Worm (Caenorhabditis elegans) whole organism, L3 larva: ENCODE measurements around the gene ctsa-1.2.

ENCODE experiments used
- R02D3.7 ChIP-seq: fragments of 150-350 bp; optimal IDR thresholded peaks from 2 replicates; lab custom pipeline; 2014; ENCODE audit warnings: missing biosample characterization, missing genetic modification characterization
- ZK546.5 ChIP-seq: sonication (generic microtip); optimal IDR thresholded peaks from 2 replicates; lab custom pipeline; 2017; ENCODE audit warnings: missing biosample characterization, missing genetic modification characterization
- ama-1 ChIP-seq: fragments of 150-350 bp; optimal IDR thresholded peaks from 2 replicates; lab custom pipeline; 2018
- ceh-28 ChIP-seq: fragments of 150-350 bp; optimal IDR thresholded peaks from 2 replicates; lab custom pipeline; 2014; ENCODE audit warnings: missing biosample characterization, missing genetic modification reagents, missing genetic modification characterization
- ceh-82 ChIP-seq: fragments of 150-350 bp; optimal IDR thresholded peaks from 2 replicates; lab custom pipeline; 2014; ENCODE audit warnings: missing biosample characterization, missing genetic modification characterization
- daf-12 ChIP-seq: fragments of 150-350 bp; optimal IDR thresholded peaks from 2 replicates; lab custom pipeline; 2014; ENCODE audit warnings: missing biosample characterization, missing genetic modification reagents, missing genetic modification characterization
- egl-27 ChIP-seq: sonication (generic microtip); optimal IDR thresholded peaks from 4 replicates; lab custom pipeline; 2017; ENCODE audit warnings: missing biosample characterization, missing genetic modification reagents, missing genetic modification characterization
- elt-1 ChIP-seq: fragments of 150-350 bp; optimal IDR thresholded peaks from 2 replicates; lab custom pipeline; 2014; ENCODE audit warnings: missing biosample characterization, missing genetic modification characterization
- elt-2 ChIP-seq: sonication (generic microtip); optimal IDR thresholded peaks from 2 replicates; lab custom pipeline; 2016; ENCODE audit warnings: missing genetic modification reagents, mild to moderate bottlenecking, missing genetic modification characterization, missing compliant biosample characterization
- elt-3 ChIP-seq, 3 experiments: fragments of 150-350 bp in 1 of 3; sonication (generic microtip) in 2 of 3; optimal IDR thresholded peaks; 2 replicates in 2 of 3; 4 replicates in 1 of 3; lab custom pipeline; 2014 to 2017; ENCODE audit warnings: missing biosample characterization in 3 of 3, missing genetic modification characterization in 3 of 3
- eor-1 ChIP-seq, 2 experiments: fragments of 150-350 bp; optimal IDR thresholded peaks; 2 replicates each; lab custom pipeline; 2014 to 2018; ENCODE audit warnings: missing biosample characterization in 2 of 2, missing genetic modification characterization in 2 of 2
- fkh-10 ChIP-seq: sonication (generic microtip); optimal IDR thresholded peaks from 2 replicates; lab custom pipeline; 2017; ENCODE audit warnings: missing biosample characterization, missing genetic modification reagents, missing genetic modification characterization
- hmg-11 ChIP-seq: sonication (generic microtip); optimal IDR thresholded peaks from 2 replicates; lab custom pipeline; 2016; ENCODE audit warnings: missing genetic modification characterization, missing compliant biosample characterization
- lin-15B ChIP-seq: fragments of 150-350 bp; optimal IDR thresholded peaks from 2 replicates; lab custom pipeline; 2014; ENCODE audit warnings: missing biosample characterization, missing genetic modification characterization
- lin-39 ChIP-seq: fragments of 150-350 bp; optimal IDR thresholded peaks from 2 replicates; lab custom pipeline; 2018; ENCODE audit warnings: missing biosample characterization, missing genetic modification reagents, missing genetic modification characterization
- mdl-1 ChIP-seq: fragments of 150-350 bp; optimal IDR thresholded peaks from 2 replicates; lab custom pipeline; 2014; ENCODE audit warnings: missing biosample characterization, missing genetic modification characterization
- mml-1 ChIP-seq: fragments of 150-350 bp; sonication (generic microtip); optimal IDR thresholded peaks from 3 replicates; lab custom pipeline; 2014; ENCODE audit warnings: missing biosample characterization, missing genetic modification characterization
- nfya-1 ChIP-seq: sonication (generic microtip); optimal IDR thresholded peaks from 2 replicates; lab custom pipeline; 2017; ENCODE audit warnings: missing genetic modification characterization, mild to moderate bottlenecking, missing compliant biosample characterization, antibody characterized with exemption, moderate library complexity; ENCODE audit not compliant: insufficient read depth
- nhr-11 ChIP-seq: fragments of 150-350 bp; optimal IDR thresholded peaks from 2 replicates; lab custom pipeline; 2014; ENCODE audit warnings: missing biosample characterization, missing genetic modification characterization
- nhr-23 ChIP-seq: fragments of 150-350 bp; optimal IDR thresholded peaks from 2 replicates; lab custom pipeline; 2014; ENCODE audit warnings: missing biosample characterization, missing genetic modification reagents, missing genetic modification characterization
- nhr-25 ChIP-seq: sonication (generic microtip); optimal IDR thresholded peaks from 2 replicates; lab custom pipeline; 2017; ENCODE audit warnings: missing biosample characterization, missing genetic modification characterization
- nhr-28 ChIP-seq: fragments of 150-350 bp; optimal IDR thresholded peaks from 2 replicates; lab custom pipeline; 2014; ENCODE audit warnings: missing biosample characterization, missing genetic modification characterization
- nhr-43 ChIP-seq: sonication (generic microtip); optimal IDR thresholded peaks from 2 replicates; lab custom pipeline; 2016; ENCODE audit warnings: mild to moderate bottlenecking, missing genetic modification characterization, missing compliant biosample characterization; ENCODE audit not compliant: poor library complexity, severe bottlenecking
- nhr-67 ChIP-seq: fragments of 150-350 bp; optimal IDR thresholded peaks from 2 replicates; lab custom pipeline; 2014; ENCODE audit warnings: missing biosample characterization, missing genetic modification characterization
- nhr-77 ChIP-seq: fragments of 150-350 bp; optimal IDR thresholded peaks from 2 replicates; lab custom pipeline; 2014; ENCODE audit warnings: missing biosample characterization, missing genetic modification characterization
- pha-4 ChIP-seq: fragments of 150-350 bp; optimal IDR thresholded peaks from 2 replicates; lab custom pipeline; 2014; ENCODE audit warnings: missing biosample characterization, missing genetic modification reagents, missing genetic modification characterization
- pqm-1 ChIP-seq: fragments of 150-350 bp; optimal IDR thresholded peaks from 2 replicates; lab custom pipeline; 2017; ENCODE audit warnings: missing biosample characterization, missing genetic modification characterization, inconsistent platforms
- sea-2 ChIP-seq: fragments of 150-350 bp; sonication (generic microtip); optimal IDR thresholded peaks from 4 replicates; lab custom pipeline; 2014; ENCODE audit warnings: missing biosample characterization, missing genetic modification reagents, missing genetic modification characterization
- unc-39 ChIP-seq: sonication (generic microtip); optimal IDR thresholded peaks from 4 replicates; lab custom pipeline; 2017; ENCODE audit warnings: missing biosample characterization, missing genetic modification characterization
- ztf-11 ChIP-seq: fragments of 150-350 bp; optimal IDR thresholded peaks from 2 replicates; lab custom pipeline; 2014; ENCODE audit warnings: missing biosample characterization, missing genetic modification characterization
- ztf-4 ChIP-seq: fragments of 150-350 bp; optimal IDR thresholded peaks from 2 replicates; lab custom pipeline; 2014; ENCODE audit warnings: missing biosample characterization, missing genetic modification characterization

ctsa-1.2 gene

DNA sequence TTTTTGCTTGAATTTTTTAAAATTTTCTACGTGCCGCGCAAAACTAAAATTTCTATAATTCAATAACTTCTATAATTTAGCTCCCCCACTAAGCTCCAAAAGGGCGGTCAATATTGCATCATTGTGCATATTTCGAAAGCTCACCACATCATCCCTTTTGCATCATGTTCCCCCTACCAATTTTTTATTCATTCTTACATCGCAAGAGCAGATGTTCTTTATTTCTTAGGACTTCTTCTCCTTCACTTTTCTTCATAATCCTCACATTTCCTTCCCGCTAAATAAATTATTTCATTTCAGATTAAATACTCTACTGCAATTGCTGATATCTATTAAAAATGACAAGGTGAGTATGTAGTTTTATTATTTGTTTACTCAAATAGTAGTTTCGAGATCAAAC is 15.3 kb upstream of the ctsa-1.2 start, which contains the start of gene ldh-1:
Gene ldh-1, plus strand, starts transcription at position 301 of the 400 bp plus-strand sequence.
- TF ChIP-seq nhr-25 (tag; lab: Kevin White, UChicago): no peak
- no peak for TF ChIP-seq nhr-11 (tag; lab: Kevin White, UChicago)
- no peak for TF ChIP-seq fkh-10
- TF ChIP-seq mml-1 (tag; lab: Kevin White, UChicago): no peak
- no peak for TF ChIP-seq ceh-28 (tag; lab: Kevin White, UChicago)

ce11 chrII:11724362-11724761 is 14.8 kb upstream of the ctsa-1.2 start:
- no peak for TF ChIP-seq mdl-1
- TF ChIP-seq lin-39 (tag; lab: Kevin White, UChicago): peak; percentile 75
- peak; percentile 20 for TF ChIP-seq lin-15B (tag; lab: Kevin White, UChicago)
- TF ChIP-seq fkh-10: peak; percentile 51
- TF ChIP-seq elt-1 (tag; lab: Kevin White, UChicago): no peak
- peak; percentile 15 for TF ChIP-seq pha-4 (tag; lab: Kevin White, UChicago)
- TF ChIP-seq ama-1 (lab: Kevin White, UChicago): no peak
- no peak for TF ChIP-seq ZK546.5 (tag; lab: Kevin White, UChicago)
- peak; percentile 68 for TF ChIP-seq nfya-1 (tag; lab: Kevin White, UChicago)
- no peak for TF ChIP-seq nhr-43
- TF ChIP-seq R02D3.7: no peak
- no peak for TF ChIP-seq elt-3 (tag; optimal IDR thresholded peaks at IDR 0.05; lab: Kevin White, UChicago)
- no peak for TF ChIP-seq nhr-67 (tag; lab: Kevin White, UChicago)
- TF ChIP-seq hmg-11: peak; percentile 26
- TF ChIP-seq, all 47 proteins: peak for 6

DNA sequence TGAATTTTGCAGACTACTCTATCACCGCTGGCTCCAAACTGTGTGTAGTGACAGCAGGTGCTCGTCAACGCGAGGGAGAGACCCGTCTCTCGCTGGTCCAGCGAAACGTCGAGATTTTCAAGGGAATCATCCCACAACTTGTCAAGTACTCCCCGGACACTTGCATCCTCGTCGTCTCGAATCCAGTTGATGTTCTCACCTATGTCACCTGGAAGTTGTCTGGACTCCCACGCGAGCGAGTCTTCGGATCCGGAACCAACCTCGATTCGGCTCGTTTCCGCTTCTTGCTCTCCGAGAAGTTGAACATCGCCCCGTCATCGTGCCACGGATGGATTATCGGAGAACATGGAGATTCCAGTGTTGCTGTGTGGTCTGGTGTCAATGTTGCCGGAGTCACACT is 13.5 kb upstream of the ctsa-1.2 start:
- TF ChIP-seq nhr-67 (tag; lab: Kevin White, UChicago) (no peak), ceh-82 (tag; lab: Kevin White, UChicago) (no peak), nhr-43 (no peak)

- no peak for TF ChIP-seq nhr-77 (tag; lab: Kevin White, UChicago)
- TF ChIP-seq ztf-11 (tag; lab: Kevin White, UChicago): no peak
- no peak for TF ChIP-seq elt-3 (tag; optimal IDR thresholded peaks at IDR 0.05; lab: Kevin White, UChicago)
- no peak for TF ChIP-seq lin-39 (tag; lab: Kevin White, UChicago)
- no peak for TF ChIP-seq R02D3.7
- TF ChIP-seq sea-2 (GFP tag; lab: Kevin White, UChicago): no peak
- TF ChIP-seq nfya-1 (tag; lab: Kevin White, UChicago): no peak
- no peak for TF ChIP-seq ceh-28 (tag; lab: Kevin White, UChicago)
- no peak for TF ChIP-seq nhr-28 (tag; lab: Kevin White, UChicago)
- no peak for TF ChIP-seq mml-1 (tag; lab: Kevin White, UChicago)
- no peak for TF ChIP-seq egl-27
- TF ChIP-seq unc-39 (tag; lab: Kevin White, UChicago): no peak
- no peak for TF ChIP-seq ZK546.5 (tag; lab: Kevin White, UChicago)
These were observed 12.6 kb upstream of the ctsa-1.2 start, which contains the start of gene F13D12.5 for ce11 chrII:11726470-11727106. Gene F13D12.5 (plus strand): TSS chrII:11726814.

ce11 chrII:11727438-11727837 is 11.7 kb upstream of the ctsa-1.2 start:
- TF ChIP-seq ceh-82 (tag; lab: Kevin White, UChicago): no peak
- TF ChIP-seq daf-12 (tag; lab: Kevin White, UChicago): no peak
- TF ChIP-seq ama-1 (lab: Kevin White, UChicago): no peak
- TF ChIP-seq, all 47 proteins: peak for 0

DNA sequence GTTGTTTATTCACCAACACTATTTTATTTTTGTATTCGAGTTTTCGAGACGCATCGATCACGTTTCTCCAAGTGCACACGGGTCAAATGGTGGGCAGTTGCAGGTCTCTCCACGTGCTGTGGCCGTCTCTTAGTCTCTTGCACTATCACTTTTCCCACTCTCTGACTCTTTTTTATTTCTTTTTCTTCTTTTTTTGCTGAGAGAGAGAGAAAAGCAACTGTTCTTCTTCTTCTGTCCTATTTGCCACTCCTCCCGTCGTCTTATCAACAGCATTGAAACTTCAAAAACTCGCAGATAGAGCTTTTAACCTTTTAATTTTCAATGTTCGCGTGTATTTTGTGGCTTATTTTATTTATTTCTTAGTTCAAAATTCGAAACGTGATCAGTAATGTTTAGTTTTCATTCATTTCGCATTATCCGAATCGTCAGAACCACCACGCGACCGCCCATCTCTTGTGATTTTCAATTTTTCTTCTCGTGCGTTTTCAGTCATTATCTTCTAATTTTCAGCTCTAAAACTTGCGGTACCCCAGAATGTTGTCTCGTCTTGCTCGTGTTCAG is 10.5 kb upstream of the ctsa-1.2 start, which contains the start of gene alh-8:
Gene alh-8, plus strand, starts transcription at position 511 of the 561 bp plus-strand sequence.
- peak; percentile 31 for TF ChIP-seq lin-39 (tag; lab: Kevin White, UChicago)
- peak; percentile 5 for TF ChIP-seq nhr-23 (tag; lab: Kevin White, UChicago)
- TF ChIP-seq nfya-1 (tag; lab: Kevin White, UChicago): peak; percentile 44
- TF ChIP-seq lin-15B (tag; lab: Kevin White, UChicago): peak; percentile 14
- peak; percentile 55 for TF ChIP-seq pha-4 (tag; lab: Kevin White, UChicago)
- TF ChIP-seq eor-1 (tag; optimal IDR thresholded peaks at IDR 0.05; lab: Kevin White, UChicago): no peak
- TF ChIP-seq elt-2: peak; percentile 76
- TF ChIP-seq pqm-1 (tag; lab: Kevin White, UChicago): peak; percentile 14
- no peak for TF ChIP-seq ceh-82 (tag; lab: Kevin White, UChicago)
- peak; percentile 53 for TF ChIP-seq ama-1 (lab: Kevin White, UChicago)
- TF ChIP-seq ztf-4: no peak
- TF ChIP-seq nhr-77 (tag; lab: Kevin White, UChicago): peak; percentile 21
- peak; percentile 92 for TF ChIP-seq mdl-1
